Worm (Caenorhabditis elegans) whole organism, young adult: ENCODE measurements around the gene Y46G5A.38.
A peak's percentile ranks its signal among the peaks of the same experiment; 100 is the strongest.

Experiments used
- F57A8.1 ChIP-seq: fragments of 200-800 bp; sonication (Bioruptor generic); optimal IDR thresholded peaks from 2 replicates; lab custom pipeline; 2018; ENCODE audit warnings: mild to moderate bottlenecking, missing genetic modification characterization, moderate library complexity, missing compliant biosample characterization
- attf-6 ChIP-seq: fragments of 200-800 bp; sonication (Bioruptor generic); IDR thresholded peaks from 2 replicates; pipeline ENCODE4 v1.3.6; 2022; ENCODE audit warnings: missing genetic modification reagents, missing genetic modification characterization, missing compliant biosample characterization
- mes-4 ChIP-seq: sonication (generic microtip); optimal IDR thresholded peaks from 2 replicates; lab custom pipeline; 2016; ENCODE audit warnings: missing genotype, missing genetic modification characterization, missing compliant biosample characterization
- pbrm-1 ChIP-seq: fragments of 200-800 bp; sonication (Bioruptor generic); IDR thresholded peaks from 2 replicates; pipeline ENCODE4 v1.3.6; 2022; ENCODE audit warnings: missing genetic modification reagents, missing genetic modification characterization, missing compliant biosample characterization
- unc-62 ChIP-seq: fragments of 150-350 bp; optimal IDR thresholded peaks from 2 replicates; lab custom pipeline; 2014; ENCODE audit warnings: missing biosample characterization, missing genetic modification reagents, missing genetic modification characterization

DNA sequence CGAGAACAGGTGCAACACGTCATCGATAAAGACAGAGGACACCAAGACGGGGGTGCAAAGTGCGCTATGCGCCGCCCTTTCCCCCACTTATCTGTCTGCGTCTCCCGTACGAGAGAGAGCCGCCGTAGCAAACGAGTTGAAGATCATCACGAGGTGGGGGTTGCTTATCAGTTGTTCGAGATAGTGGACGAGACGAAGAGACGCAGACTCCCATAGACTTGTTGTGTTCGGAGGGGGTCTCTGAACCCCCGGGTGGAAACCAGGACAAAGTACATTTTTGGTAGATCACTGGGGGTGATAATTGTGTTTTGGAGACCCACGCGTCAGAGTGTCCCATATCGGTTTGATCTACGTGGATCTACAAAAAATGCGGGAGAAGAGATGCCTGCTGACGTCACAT is 28.0 kb upstream of the Y46G5A.38 start:
- TF ChIP-seq mes-4 (tag; lab: Kevin White, UChicago), result no peak
- no peak for TF ChIP-seq F57A8.1 (GFP tag; lab: Kevin White, UChicago)
- peak; percentile 83 for TF ChIP-seq pbrm-1 (GFP tag; lab: Robert Waterston, UW)
- no peak for TF ChIP-seq attf-6 (GFP tag; lab: Robert Waterston, UW)
- TF ChIP-seq unc-62 (GFP tag; lab: Kevin White, UChicago), result no peak
